Fruit fly (Drosophila melanogaster) whole organism, prepupa: ENCODE results near the gene RhoGDI.

ENCODE experiments used
- CG10631 ChIP-seq: fragments of 200-800 bp; sonication (Bioruptor generic); optimal IDR thresholded peaks from 2 replicates; lab custom pipeline; 2016; ENCODE audit warnings: missing biosample characterization, missing genetic modification characterization
- CG32006 ChIP-seq: fragments of 200-800 bp; sonication (Bioruptor generic); optimal IDR thresholded peaks from 3 replicates; lab custom pipeline; 2017; ENCODE audit warnings: missing biosample characterization, mild to moderate bottlenecking, missing genetic modification characterization
- CG34406 ChIP-seq: fragments of 200-800 bp; sonication (Bioruptor generic); optimal IDR thresholded peaks from 3 replicates; lab custom pipeline; 2016; ENCODE audit warnings: missing biosample characterization, missing genetic modification characterization
- CG3919 ChIP-seq: fragments of 200-800 bp; sonication (Bioruptor generic); optimal IDR thresholded peaks from 3 replicates; lab custom pipeline; 2016; ENCODE audit warnings: missing biosample characterization, missing genetic modification characterization
- CG4318 ChIP-seq: fragments of 200-800 bp; sonication (Bioruptor generic); optimal IDR thresholded peaks from 3 replicates; lab custom pipeline; 2017; ENCODE audit warnings: missing biosample characterization, mild to moderate bottlenecking, missing genetic modification characterization
- Eip78C ChIP-seq: fragments of 200-800 bp; sonication (Bioruptor generic); peaks from one replicate; lab custom pipeline; 2016; ENCODE audit warnings: missing biosample characterization, missing genetic modification characterization
- Hr38 ChIP-seq: sonication (Bioruptor generic); optimal IDR thresholded peaks from 2 replicates; lab custom pipeline; 2016; ENCODE audit warnings: missing biosample characterization, missing genetic modification characterization
- Sox102F ChIP-seq: fragments of 200-800 bp; sonication (Bioruptor generic); optimal IDR thresholded peaks from 2 replicates; lab custom pipeline; 2016; ENCODE audit warnings: missing biosample characterization, mild to moderate bottlenecking, missing genetic modification characterization
- Sox14 ChIP-seq: fragments of 200-800 bp; sonication (Bioruptor generic); optimal IDR thresholded peaks from 3 replicates; lab custom pipeline; 2016; ENCODE audit warnings: missing biosample characterization, missing genetic modification characterization
- cyc ChIP-seq: fragments of 200-800 bp; sonication (Bioruptor generic); optimal IDR thresholded peaks from 3 replicates; lab custom pipeline; 2016; ENCODE audit warnings: missing biosample characterization, missing genetic modification characterization
- esn ChIP-seq: fragments of 200-800 bp; sonication (Bioruptor generic); optimal IDR thresholded peaks from 2 replicates; lab custom pipeline; 2016; ENCODE audit warnings: missing biosample characterization, mild to moderate bottlenecking, missing genetic modification characterization, moderate library complexity
- pdm3 ChIP-seq: fragments of 200-800 bp; sonication (Bioruptor generic); optimal IDR thresholded peaks from 3 replicates; lab custom pipeline; 2016; ENCODE audit warnings: missing biosample characterization, missing genetic modification characterization
- svp ChIP-seq: fragments of 200-800 bp; sonication (Bioruptor generic); peaks from one replicate; lab custom pipeline; 2016; ENCODE audit warnings: missing biosample characterization, missing genetic modification characterization

dm6 chr3L:19905427-19905826 lies 23.1 kb upstream of the RhoGDI start:
- TF ChIP-seq CG32006 (GFP tag; lab: Kevin White, UChicago), result peak; percentile 65
- peak; percentile 51 for TF ChIP-seq pdm3 (GFP tag; lab: Kevin White, UChicago)
- peak; percentile 44 for TF ChIP-seq CG3919 (GFP tag; lab: Kevin White, UChicago)
- TF ChIP-seq CG34406 (GFP tag; lab: Kevin White, UChicago), result peak; percentile 34
- TF ChIP-seq Sox14 (GFP tag; lab: Kevin White, UChicago), result peak; percentile 53
- peak; percentile 64 for TF ChIP-seq svp (GFP tag; lab: Kevin White, UChicago)
- no peak for TF ChIP-seq CG4318 (GFP tag; lab: Kevin White, UChicago)
- TF ChIP-seq CG10631 (GFP tag; lab: Kevin White, UChicago), result peak; percentile 14
- no peak for TF ChIP-seq Sox102F (GFP tag; lab: Kevin White, UChicago)
- peak; percentile 45 for TF ChIP-seq esn (GFP tag; lab: Kevin White, UChicago)
- no peak for TF ChIP-seq cyc (GFP tag; lab: Kevin White, UChicago)
- no peak for TF ChIP-seq Hr38
- TF ChIP-seq Eip78C (GFP tag; lab: Kevin White, UChicago), result peak; percentile 86
